Fruit fly (Drosophila melanogaster) whole organism, embryonic: ENCODE results near the gene CG5793.

Experiments used
- Atf6 ChIP-seq: fragments of 200-800 bp; sonication (Bioruptor generic); IDR thresholded peaks from 2 replicates; pipeline ENCODE4 v1.3.6; 2022; ENCODE audit warnings: missing biosample characterization, missing genetic modification characterization
- B-H2 ChIP-seq: fragments of 200-800 bp; sonication (Bioruptor generic); optimal IDR thresholded peaks from 2 replicates; lab custom pipeline; 2018; ENCODE audit warnings: missing biosample characterization, mild to moderate bottlenecking, missing genetic modification characterization
- Bdp1 ChIP-seq: fragments of 200-800 bp; sonication (Bioruptor generic); optimal IDR thresholded peaks from 3 replicates; lab custom pipeline; 2016; ENCODE audit warnings: missing biosample characterization, missing genetic modification characterization
- CG10274 ChIP-seq: fragments of 200-800 bp; sonication (Bioruptor generic); optimal IDR thresholded peaks from 3 replicates; lab custom pipeline; 2017; ENCODE audit warnings: missing biosample characterization, mild to moderate bottlenecking, missing genetic modification characterization
- CG10565 ChIP-seq: fragments of 200-800 bp; sonication (Bioruptor generic); optimal IDR thresholded peaks from 3 replicates; lab custom pipeline; 2016; ENCODE audit warnings: missing biosample characterization, mild to moderate bottlenecking, missing genetic modification characterization
- CG10979 ChIP-seq: fragments of 200-800 bp; sonication (Bioruptor generic); optimal IDR thresholded peaks from 2 replicates; lab custom pipeline; 2018; ENCODE audit warnings: missing biosample characterization, mild to moderate bottlenecking, missing genetic modification characterization, moderate library complexity
- CG11696 ChIP-seq: fragments of 200-800 bp; sonication (Bioruptor generic); IDR thresholded peaks from 2 replicates; pipeline ENCODE4 v1.3.6; 2022; ENCODE audit warnings: missing biosample characterization, missing genetic modification characterization
- CG12391 ChIP-seq: fragments of 200-800 bp; sonication (Bioruptor generic); optimal IDR thresholded peaks from 3 replicates; lab custom pipeline; 2018; ENCODE audit warnings: missing biosample characterization, mild to moderate bottlenecking, missing genetic modification characterization, moderate library complexity
- CG13123 ChIP-seq: fragments of 200-800 bp; sonication (Bioruptor generic); optimal IDR thresholded peaks from 2 replicates; lab custom pipeline; 2016; ENCODE audit warnings: missing biosample characterization, missing genetic modification characterization
- CG13894 ChIP-seq: fragments of 200-800 bp; sonication (Bioruptor generic); optimal IDR thresholded peaks from 3 replicates; lab custom pipeline; 2018; ENCODE audit warnings: missing biosample characterization, mild to moderate bottlenecking, missing genetic modification characterization, moderate library complexity
- CG15011 ChIP-seq: fragments of 200-800 bp; sonication (Bioruptor generic); optimal IDR thresholded peaks from 3 replicates; lab custom pipeline; 2018; ENCODE audit warnings: missing biosample characterization, mild to moderate bottlenecking, missing genetic modification characterization
- CG15514 ChIP-seq: fragments of 200-800 bp; sonication (Bioruptor generic); optimal IDR thresholded peaks from 3 replicates; lab custom pipeline; 2017; ENCODE audit warnings: missing biosample characterization, missing genetic modification characterization, mild to moderate bottlenecking, moderate library complexity, missing genetic modification reagents
- CG15696 ChIP-seq: fragments of 200-800 bp; sonication (Bioruptor generic); optimal IDR thresholded peaks from 2 replicates; lab custom pipeline; 2019; ENCODE audit warnings: missing biosample characterization, mild to moderate bottlenecking, missing genetic modification characterization, moderate library complexity
- CG17612 ChIP-seq: fragments of 200-800 bp; sonication (Bioruptor generic); IDR thresholded peaks from 2 replicates; pipeline ENCODE4 v1.3.6; 2022; ENCODE audit warnings: missing biosample characterization, missing genetic modification characterization
- CG17829 ChIP-seq: fragments of 200-800 bp; optimal IDR thresholded peaks from 2 replicates; lab custom pipeline; 2019; ENCODE audit warnings: missing biosample characterization, mild to moderate bottlenecking, missing genetic modification characterization, moderate library complexity
- CG2120 ChIP-seq: fragments of 200-800 bp; sonication (Bioruptor generic); optimal IDR thresholded peaks from 3 replicates; lab custom pipeline; 2016; ENCODE audit warnings: missing biosample characterization, missing genetic modification characterization
- CG2889 ChIP-seq: fragments of 200-800 bp; sonication (Bioruptor generic); IDR thresholded peaks from 3 replicates; pipeline ENCODE4 v1.3.6; 2022; ENCODE audit warnings: missing biosample characterization, missing genetic modification characterization
- CG31224 ChIP-seq: fragments of 200-800 bp; sonication (Bioruptor generic); IDR thresholded peaks from 2 replicates; pipeline ENCODE4 v1.3.6; 2022; ENCODE audit warnings: missing biosample characterization, missing genetic modification characterization
- CG31441 ChIP-seq: fragments of 200-800 bp; sonication (Bioruptor generic); IDR thresholded peaks from 2 replicates; pipeline ENCODE4 v1.3.6; 2022; ENCODE audit warnings: missing biosample characterization, missing genetic modification characterization
- CG3407 ChIP-seq: fragments of 200-800 bp; sonication (Bioruptor generic); optimal IDR thresholded peaks from 2 replicates; lab custom pipeline; 2018; ENCODE audit warnings: missing biosample characterization, mild to moderate bottlenecking, missing genetic modification characterization
- CG3726 ChIP-seq: fragments of 200-800 bp; sonication (Bioruptor generic); IDR thresholded peaks from 3 replicates; pipeline ENCODE4, ENCODE4 v1.3.6; 2022; ENCODE audit warnings: missing biosample characterization, missing genetic modification characterization
- CG3995 ChIP-seq: fragments of 200-800 bp; sonication (Bioruptor generic); optimal IDR thresholded peaks from 3 replicates; lab custom pipeline; 2016; ENCODE audit warnings: missing biosample characterization, missing genetic modification characterization
- CG4707 ChIP-seq: fragments of 200-800 bp; sonication (Bioruptor generic); optimal IDR thresholded peaks from 2 replicates; lab custom pipeline; 2018; ENCODE audit warnings: missing biosample characterization, mild to moderate bottlenecking, missing genetic modification characterization, moderate library complexity
- CG6791 ChIP-seq: fragments of 200-800 bp; sonication (Bioruptor generic); IDR thresholded peaks from 3 replicates; pipeline ENCODE4 v1.3.6; 2022; ENCODE audit warnings: missing biosample characterization, missing genetic modification characterization; ENCODE audit not compliant: partially characterized antibody
- CG7372 ChIP-seq: fragments of 200-800 bp; sonication (Bioruptor generic); IDR thresholded peaks from 2 replicates; pipeline ENCODE4 v1.3.6; 2022; ENCODE audit warnings: missing biosample characterization, missing genetic modification characterization
- CkIIα-i1 ChIP-seq: fragments of 200-800 bp; sonication (Bioruptor generic); IDR thresholded peaks from 2 replicates; pipeline ENCODE4 v1.3.6; 2022; ENCODE audit warnings: missing biosample characterization, missing genetic modification characterization
- Dek ChIP-seq: fragments of 200-800 bp; sonication (Bioruptor generic); optimal IDR thresholded peaks from 3 replicates; lab custom pipeline; 2019; ENCODE audit warnings: missing biosample characterization, mild to moderate bottlenecking, missing genetic modification characterization, moderate library complexity
- H15 ChIP-seq: fragments of 200-800 bp; sonication (Bioruptor generic); IDR thresholded peaks from 3 replicates; pipeline ENCODE4 v1.3.6; 2022; ENCODE audit warnings: missing biosample characterization, missing genetic modification characterization
- Hey ChIP-seq: fragments of 200-800 bp; sonication (Bioruptor generic); optimal IDR thresholded peaks from 3 replicates; lab custom pipeline; 2018; ENCODE audit warnings: missing biosample characterization, mild to moderate bottlenecking, missing genetic modification characterization
- Hr51 ChIP-seq, 2 experiments: fragments of 200-800 bp; sonication (Bioruptor generic); optimal IDR thresholded peaks; 2 replicates in 1 of 2; 3 replicates in 1 of 2; lab custom pipeline; 2016 to 2018; ENCODE audit warnings: missing biosample characterization in 2 of 2, missing genetic modification characterization in 2 of 2, mild to moderate bottlenecking in 1 of 2, moderate library complexity in 1 of 2
- Lpt ChIP-seq: fragments of >200 bp; optimal IDR thresholded peaks from 2 replicates; lab custom pipeline; 2018; ENCODE audit warnings: missing biosample characterization, missing genetic modification characterization
- NK7.1 ChIP-seq: fragments of 200-800 bp; sonication (Bioruptor generic); optimal IDR thresholded peaks from 3 replicates; lab custom pipeline; 2016; ENCODE audit warnings: missing biosample characterization, missing genetic modification characterization
- NfI ChIP-seq: fragments of 200-800 bp; sonication (Bioruptor generic); optimal IDR thresholded peaks from 3 replicates; lab custom pipeline; 2018; ENCODE audit warnings: missing biosample characterization, mild to moderate bottlenecking, missing genetic modification characterization, moderate library complexity
- Ssrp ChIP-seq: fragments of 200-800 bp; sonication (Bioruptor generic); optimal IDR thresholded peaks from 2 replicates; lab custom pipeline; 2018; ENCODE audit warnings: missing biosample characterization, mild to moderate bottlenecking, missing genetic modification characterization, moderate library complexity
- Vsx1 ChIP-seq: fragments of 200-800 bp; sonication (Bioruptor generic); optimal IDR thresholded peaks from 2 replicates; lab custom pipeline; 2017; ENCODE audit warnings: missing biosample characterization, mild to moderate bottlenecking, missing genetic modification characterization, missing genetic modification reagents
- Xrp1 ChIP-seq: fragments of 200-800 bp; sonication (Bioruptor generic); IDR thresholded peaks from 2 replicates; pipeline ENCODE4 v1.3.6; 2022; ENCODE audit warnings: missing biosample characterization, missing genetic modification characterization
- bsh ChIP-seq, 2 experiments: fragments of 200-800 bp; sonication (Bioruptor generic); optimal IDR thresholded peaks; 2 replicates each; lab custom pipeline; 2017 to 2018; ENCODE audit warnings: mild to moderate bottlenecking in 2 of 2, missing biosample characterization in 2 of 2, missing genetic modification characterization in 2 of 2, moderate library complexity in 1 of 2
- chn ChIP-seq: fragments of 200-800 bp; sonication (Bioruptor generic); optimal IDR thresholded peaks from 2 replicates; lab custom pipeline; 2016; ENCODE audit warnings: missing biosample characterization, missing genetic modification characterization
- crol ChIP-seq: fragments of 200-800 bp; sonication (Bioruptor generic); IDR thresholded peaks from 2 replicates; pipeline ENCODE4 v1.3.6; 2022; ENCODE audit warnings: missing biosample characterization, missing genetic modification characterization
- gcm2 ChIP-seq: fragments of 200-800 bp; sonication (Bioruptor generic); optimal IDR thresholded peaks from 2 replicates; lab custom pipeline; 2016; ENCODE audit warnings: missing biosample characterization, missing genetic modification characterization
- gfzf ChIP-seq: fragments of 200-800 bp; sonication (Bioruptor generic); optimal IDR thresholded peaks from 2 replicates; lab custom pipeline; 2016; ENCODE audit warnings: missing biosample characterization, mild to moderate bottlenecking, missing genetic modification characterization, moderate library complexity
- her ChIP-seq: fragments of 200-800 bp; sonication (Bioruptor generic); optimal IDR thresholded peaks from 2 replicates; lab custom pipeline; 2016; ENCODE audit warnings: missing biosample characterization, missing genetic modification characterization
- lab ChIP-seq: fragments of 200-800 bp; sonication (Bioruptor generic); optimal IDR thresholded peaks from 3 replicates; lab custom pipeline; 2017; ENCODE audit warnings: missing biosample characterization, missing genetic modification characterization, mild to moderate bottlenecking, moderate library complexity, missing genetic modification reagents
- odd ChIP-seq: fragments of 200-800 bp; sonication (Bioruptor generic); optimal IDR thresholded peaks from 2 replicates; lab custom pipeline; 2017; ENCODE audit warnings: missing biosample characterization, mild to moderate bottlenecking, missing genetic modification characterization
- psq ChIP-seq: fragments of 200-800 bp; sonication (Bioruptor generic); optimal IDR thresholded peaks from 2 replicates; lab custom pipeline; 2017; ENCODE audit warnings: missing biosample characterization, missing genetic modification characterization
- shn ChIP-seq: fragments of 200-800 bp; sonication (Bioruptor generic); optimal IDR thresholded peaks from 3 replicates; lab custom pipeline; 2016; ENCODE audit warnings: missing biosample characterization, missing genetic modification characterization
- slbo ChIP-seq: fragments of 200-800 bp; sonication (Bioruptor generic); IDR thresholded peaks from 2 replicates; pipeline ENCODE4 v1.3.6; 2022; ENCODE audit warnings: missing biosample characterization, missing genetic modification characterization
- tap ChIP-seq: fragments of 200-800 bp; optimal IDR thresholded peaks from 3 replicates; lab custom pipeline; 2019; ENCODE audit warnings: missing biosample characterization, mild to moderate bottlenecking, missing genetic modification characterization, moderate library complexity
- tio ChIP-seq: fragments of 200-800 bp; sonication (Bioruptor generic); optimal IDR thresholded peaks from 2 replicates; lab custom pipeline; 2017; ENCODE audit warnings: missing biosample characterization, missing genetic modification characterization, inconsistent platforms

Gene CG5793

DNA sequence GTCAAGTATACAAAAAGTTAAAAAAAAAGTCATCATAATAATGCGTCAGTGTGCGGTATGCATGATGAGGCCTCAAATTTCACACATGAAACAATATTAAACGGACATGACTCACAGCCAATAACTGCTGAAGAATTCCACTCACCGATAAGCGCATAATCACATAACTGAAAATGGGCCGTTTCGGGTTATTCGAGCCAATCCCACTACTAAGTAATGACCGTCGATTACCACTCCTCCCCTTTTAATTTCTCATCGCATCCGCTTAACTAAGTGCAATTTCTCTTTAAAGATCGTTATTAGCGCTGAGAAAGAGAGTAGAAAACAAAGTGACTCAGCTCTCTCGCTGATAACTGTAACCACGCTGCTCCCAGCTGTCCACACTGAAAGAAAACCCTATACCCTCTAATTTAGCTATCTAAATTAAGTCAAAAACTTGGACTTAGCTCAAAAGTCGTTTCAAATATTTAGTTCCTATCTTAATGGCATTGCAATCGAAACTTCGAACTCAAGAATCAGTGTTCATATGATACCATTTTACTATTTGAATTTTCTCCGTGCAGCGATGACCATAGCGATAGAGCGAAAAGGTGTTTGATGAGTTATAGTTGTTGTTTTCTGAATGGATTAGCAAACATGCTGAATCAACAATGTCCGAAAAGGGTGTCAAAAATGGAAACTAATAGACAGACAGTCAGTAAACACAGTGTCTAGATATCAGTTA, 14.5 kb upstream of the CG5793 start (continued):
- TF ChIP-seq CG13894 (tag; lab: Kevin White, UChicago) (peak; percentile 21), Atf6 (GFP tag; lab: Robert Waterston, UW) (peak; percentile 89), CG31224 (GFP tag; lab: Robert Waterston, UW) (peak; percentile 75), NfI (GFP tag; lab: Kevin White, UChicago) (peak; percentile 87), CG31441 (GFP tag; lab: Robert Waterston, UW) (peak; percentile 87), Dek (tag; lab: Kevin White, UChicago) (peak; percentile 86), NK7.1 (GFP tag; lab: Kevin White, UChicago) (peak; percentile 88), H15 (GFP tag; lab: Robert Waterston, UW) (peak; percentile 84), crol (GFP tag; lab: Robert Waterston, UW) (no peak), her (GFP tag; lab: Kevin White, UChicago) (peak; percentile 90), CG17829 (tag; lab: Kevin White, UChicago) (peak; percentile 87), psq (GFP tag; lab: Kevin White, UChicago) (peak; percentile 61), Bdp1 (GFP tag; lab: Kevin White, UChicago) (peak; percentile 78), slbo (GFP tag; lab: Robert Waterston, UW) (peak; percentile 92), CG7372 (GFP tag; lab: Robert Waterston, UW) (peak; percentile 69; the same call in 1 of the 2 replicates), CG2120 (GFP tag; lab: Kevin White, UChicago) (peak; percentile 93), CG3407 (GFP tag; lab: Kevin White, UChicago) (peak; percentile 90), Hr51 (GFP tag; optimal IDR thresholded peaks at IDR 0.05; lab: Kevin White, UChicago) (peak; percentile 89 to 91), Hey (tag; lab: Kevin White, UChicago) (peak; percentile 61), CG17612 (GFP tag; lab: Robert Waterston, UW) (peak; percentile 36; the same call in 1 of the 2 replicates), CG6791 (GFP tag; lab: Robert Waterston, UW) (no peak), Vsx1 (GFP tag; lab: Kevin White, UChicago) (peak; percentile 83), tio (GFP tag; lab: Kevin White, UChicago) (peak; percentile 84), CG10979 (tag; lab: Kevin White, UChicago) (peak; percentile 85), CG13123 (GFP tag; lab: Kevin White, UChicago) (peak; percentile 80), CG15696 (tag; lab: Kevin White, UChicago) (peak; percentile 82), tap (tag; lab: Kevin White, UChicago) (peak; percentile 90), B-H2 (GFP tag; lab: Kevin White, UChicago) (peak; percentile 63), bsh (GFP tag; optimal IDR thresholded peaks at IDR 0.05; lab: Kevin White, UChicago) (peak; percentile 24 to 91), odd (GFP tag; lab: Kevin White, UChicago) (peak; percentile 80), gcm2 (GFP tag; lab: Kevin White, UChicago) (peak; percentile 75), lab (GFP tag; lab: Kevin White, UChicago) (no peak), CG3995 (GFP tag; lab: Kevin White, UChicago) (peak; percentile 39), Ssrp (peak; percentile 80), CG2889 (GFP tag; lab: Robert Waterston, UW) (peak; percentile 66; the same call in 2 of the 3 replicates), CG4707 (GFP tag; lab: Kevin White, UChicago) (peak; percentile 84), CG10274 (peak; percentile 74), CkIIα-i1 (GFP tag; lab: Robert Waterston, UW) (no peak; the same call in 1 of the 2 replicates), CG15514 (GFP tag; lab: Kevin White, UChicago) (peak; percentile 60), Xrp1 (GFP tag; lab: Robert Waterston, UW) (peak; percentile 91), CG15011 (GFP tag; lab: Kevin White, UChicago) (no peak), CG10565 (peak; percentile 15), CG12391 (peak; percentile 91), chn (peak; percentile 80), gfzf (GFP tag; lab: Kevin White, UChicago) (no peak), Lpt (GFP tag; lab: Kevin White, UChicago) (no peak), CG3726 (GFP tag; lab: Robert Waterston, UW) (peak; percentile 74; the same call in 1 of the 3 replicates), shn (GFP tag; lab: Kevin White, UChicago) (peak; percentile 80), CG11696 (GFP tag; lab: Robert Waterston, UW) (peak; percentile 56)
